Worm (Caenorhabditis elegans) whole organism, young adult: ENCODE data around the gene npp-21.
A peak's percentile ranks its signal among the peaks of the same experiment; 100 is the strongest.

Source experiments
- C06A6.2 ChIP-seq: fragments of 200-800 bp; sonication (Bioruptor generic); conservative IDR thresholded peaks from 2 replicates; pipeline ENCODE4 v1.3.6; 2022; ENCODE audit warnings: missing genetic modification characterization, missing compliant biosample characterization
- C17E4.6 ChIP-seq: fragments of 200-800 bp; sonication (Bioruptor generic); IDR thresholded peaks from 2 replicates; pipeline ENCODE4 v1.3.6; 2022; ENCODE audit warnings: missing genetic modification reagents, missing genetic modification characterization, missing compliant biosample characterization
- F22D6.2 ChIP-seq: sonication (generic microtip); optimal IDR thresholded peaks from 2 replicates; lab custom pipeline; 2016; ENCODE audit warnings: mild to moderate bottlenecking, missing genetic modification characterization, missing compliant biosample characterization
- F23B12.7 ChIP-seq: sonication (generic microtip); optimal IDR thresholded peaks from 2 replicates; lab custom pipeline; 2017; ENCODE audit warnings: missing genetic modification characterization, mild to moderate bottlenecking, missing compliant biosample characterization, antibody characterized with exemption, moderate library complexity; ENCODE audit not compliant: insufficient read depth
- F37B4.10 ChIP-seq: fragments of 200-800 bp; sonication (Bioruptor generic); IDR thresholded peaks from 2 replicates; pipeline ENCODE4 v1.3.6; 2022; ENCODE audit warnings: missing genetic modification characterization, missing compliant biosample characterization
- F39B2.1 ChIP-seq: fragments of 200-800 bp; sonication (Bioruptor generic); IDR thresholded peaks from 2 replicates; pipeline ENCODE4 v1.3.6; 2022; ENCODE audit warnings: missing genetic modification reagents, missing genetic modification characterization, missing compliant biosample characterization
- T07F8.4 ChIP-seq: sonication (generic microtip); optimal IDR thresholded peaks from 2 replicates; lab custom pipeline; 2016; ENCODE audit warnings: mild to moderate bottlenecking, missing genetic modification characterization, moderate library complexity, missing compliant biosample characterization
- T26A5.8 ChIP-seq: sonication (generic microtip); optimal IDR thresholded peaks from 2 replicates; lab custom pipeline; 2016; ENCODE audit warnings: missing genetic modification characterization, missing compliant biosample characterization
- Y53F4B.3 ChIP-seq: fragments of 200-800 bp; sonication (Bioruptor generic); IDR thresholded peaks from 2 replicates; pipeline ENCODE4 v1.3.6; 2022; ENCODE audit warnings: missing genetic modification reagents, missing genetic modification characterization, missing compliant biosample characterization
- Y53G8AR.9 ChIP-seq: fragments of 200-800 bp; sonication (Bioruptor generic); conservative IDR thresholded peaks from 2 replicates; pipeline ENCODE4 v1.3.6; 2022; ENCODE audit warnings: missing genetic modification reagents, missing genetic modification characterization, missing compliant biosample characterization
- Y79H2A.3 ChIP-seq: fragments of 200-800 bp; sonication (Bioruptor generic); conservative IDR thresholded peaks from 2 replicates; pipeline ENCODE4 v1.3.6; 2022; ENCODE audit warnings: missing genetic modification reagents, missing genetic modification characterization, missing compliant biosample characterization
- aptf-2 ChIP-seq: fragments of 200-800 bp; sonication (Bioruptor generic); conservative IDR thresholded peaks from 2 replicates; pipeline ENCODE4 v1.3.6; 2022; ENCODE audit warnings: missing genetic modification reagents, missing genetic modification characterization, missing compliant biosample characterization
- attf-3 ChIP-seq: fragments of 200-800 bp; sonication (Bioruptor generic); conservative IDR thresholded peaks from 2 replicates; pipeline ENCODE4 v1.3.6; 2022; ENCODE audit warnings: missing genetic modification reagents, missing genetic modification characterization, missing compliant biosample characterization
- cebp-1 ChIP-seq, 2 experiments: fragments of 200-800 bp in 1 of 2; sonication (Bioruptor generic) in 1 of 2; sonication (generic microtip) in 1 of 2; IDR thresholded peaks in 1 of 2; optimal IDR thresholded peaks in 1 of 2; 2 replicates each; pipeline versions ENCODE4 v1.3.6 to Lab custom; 2017 to 2022; ENCODE audit warnings: missing compliant biosample characterization in 2 of 2, missing genetic modification characterization in 2 of 2, mild to moderate bottlenecking in 1 of 2, missing genetic modification reagents in 1 of 2, moderate library complexity in 1 of 2
- ceh-91 ChIP-seq: fragments of 200-800 bp; sonication (Bioruptor generic); IDR thresholded peaks from 2 replicates; pipeline ENCODE4 v1.3.6; 2022; ENCODE audit warnings: missing genetic modification reagents, missing genetic modification characterization, missing compliant biosample characterization
- chd-7 ChIP-seq: sonication (generic microtip); optimal IDR thresholded peaks from 2 replicates; lab custom pipeline; 2016; ENCODE audit warnings: mild to moderate bottlenecking, missing genetic modification characterization, moderate library complexity, missing compliant biosample characterization
- dox-1 ChIP-seq: fragments of 200-800 bp; sonication (Bioruptor generic); IDR thresholded peaks from 2 replicates; pipeline ENCODE4 v1.3.6; 2022; ENCODE audit warnings: missing genetic modification reagents, missing genetic modification characterization, missing compliant biosample characterization
- egl-18 ChIP-seq: fragments of 200-800 bp; sonication (Bioruptor generic); IDR thresholded peaks from 2 replicates; pipeline ENCODE4 v1.3.6; 2022; ENCODE audit warnings: missing genetic modification reagents, missing genetic modification characterization, missing compliant biosample characterization
- ekl-4 ChIP-seq: fragments of 200-800 bp; sonication (Bioruptor generic); IDR thresholded peaks from 2 replicates; pipeline ENCODE4 v1.3.6; 2022; ENCODE audit warnings: missing genetic modification reagents, missing genetic modification characterization, missing compliant biosample characterization
- him-1 ChIP-seq: sonication (generic microtip); optimal IDR thresholded peaks from 2 replicates; lab custom pipeline; 2016; ENCODE audit warnings: missing genotype, missing genetic modification reagents, missing genetic modification characterization, missing compliant biosample characterization
- hmg-1.2 ChIP-seq: fragments of 200-800 bp; sonication (Bioruptor generic); IDR thresholded peaks from 2 replicates; pipeline ENCODE4 v1.3.6; 2022; ENCODE audit warnings: missing genetic modification reagents, missing genetic modification characterization, missing compliant biosample characterization
- hrde-1 ChIP-seq: sonication (generic microtip); optimal IDR thresholded peaks from 2 replicates; lab custom pipeline; 2016; ENCODE audit warnings: missing genetic modification characterization, mild to moderate bottlenecking, missing compliant biosample characterization, moderate library complexity, missing genotype, missing genetic modification reagents, borderline replicate concordance
- lag-1 ChIP-seq: fragments of 200-800 bp; sonication (Bioruptor generic); IDR thresholded peaks from 2 replicates; pipeline ENCODE4 v1.3.6; 2022; ENCODE audit warnings: missing genetic modification reagents, missing genetic modification characterization, missing compliant biosample characterization
- lin-35 ChIP-seq, 3 experiments: fragments of 150-350 bp in 2 of 3; sonication (generic microtip) in 1 of 3; optimal IDR thresholded peaks; 2 replicates each; lab custom pipeline; 2014 to 2018; ENCODE audit warnings: missing biosample characterization in 3 of 3, missing genetic modification characterization in 3 of 3, missing genetic modification reagents in 3 of 3
- lsy-27 ChIP-seq: sonication (generic microtip); optimal IDR thresholded peaks from 2 replicates; lab custom pipeline; 2017; ENCODE audit warnings: missing genetic modification characterization, mild to moderate bottlenecking, missing compliant biosample characterization, antibody characterized with exemption, missing genotype, borderline replicate concordance; ENCODE audit not compliant: insufficient read depth
- mes-4 ChIP-seq: sonication (generic microtip); optimal IDR thresholded peaks from 2 replicates; lab custom pipeline; 2016; ENCODE audit warnings: missing genotype, missing genetic modification characterization, missing compliant biosample characterization
- nfya-1 ChIP-seq: sonication (generic microtip); optimal IDR thresholded peaks from 2 replicates; lab custom pipeline; 2017; ENCODE audit warnings: antibody characterized with exemption, missing compliant biosample characterization, missing genetic modification characterization, borderline replicate concordance; ENCODE audit not compliant: insufficient read depth
- nfyb-1 ChIP-seq: fragments of 200-800 bp; sonication (Bioruptor generic); IDR thresholded peaks from 2 replicates; pipeline ENCODE4 v1.3.6; 2022; ENCODE audit warnings: missing genetic modification reagents, missing genetic modification characterization, missing compliant biosample characterization
- nhr-80 ChIP-seq: sonication (generic microtip); optimal IDR thresholded peaks from 2 replicates; lab custom pipeline; 2016; ENCODE audit warnings: missing genetic modification characterization, missing compliant biosample characterization
- pha-4 ChIP-seq: fragments of 150-350 bp; sonication (generic microtip); optimal IDR thresholded peaks from 2 replicates; lab custom pipeline; 2014; ENCODE audit warnings: missing biosample characterization, missing genetic modification reagents, missing genetic modification characterization
- sdz-38 ChIP-seq: sonication (generic microtip); optimal IDR thresholded peaks from 2 replicates; lab custom pipeline; 2016; ENCODE audit warnings: missing genotype, missing genetic modification characterization, missing compliant biosample characterization
- snpc-1.1 ChIP-seq: sonication (generic microtip); optimal IDR thresholded peaks from 2 replicates; lab custom pipeline; 2017; ENCODE audit warnings: missing genetic modification characterization, mild to moderate bottlenecking, missing compliant biosample characterization, antibody characterized with exemption, moderate library complexity, missing genotype, missing genetic modification reagents; ENCODE audit not compliant: insufficient read depth
- zfh-2 ChIP-seq: fragments of 200-800 bp; sonication (Bioruptor generic); conservative IDR thresholded peaks from 2 replicates; pipeline ENCODE4 v1.3.6; 2022; ENCODE audit warnings: missing genetic modification reagents, missing genetic modification characterization, missing compliant biosample characterization
- ztf-3 ChIP-seq: fragments of 200-800 bp; sonication (Bioruptor generic); optimal IDR thresholded peaks from 2 replicates; lab custom pipeline; 2018; ENCODE audit warnings: mild to moderate bottlenecking, missing genetic modification characterization, missing compliant biosample characterization
- ztf-6 ChIP-seq: fragments of 200-800 bp; sonication (Bioruptor generic); IDR thresholded peaks from 2 replicates; pipeline ENCODE4 v1.3.6; 2022; ENCODE audit warnings: missing genetic modification reagents, missing genetic modification characterization, missing compliant biosample characterization

Gene npp-21

DNA sequence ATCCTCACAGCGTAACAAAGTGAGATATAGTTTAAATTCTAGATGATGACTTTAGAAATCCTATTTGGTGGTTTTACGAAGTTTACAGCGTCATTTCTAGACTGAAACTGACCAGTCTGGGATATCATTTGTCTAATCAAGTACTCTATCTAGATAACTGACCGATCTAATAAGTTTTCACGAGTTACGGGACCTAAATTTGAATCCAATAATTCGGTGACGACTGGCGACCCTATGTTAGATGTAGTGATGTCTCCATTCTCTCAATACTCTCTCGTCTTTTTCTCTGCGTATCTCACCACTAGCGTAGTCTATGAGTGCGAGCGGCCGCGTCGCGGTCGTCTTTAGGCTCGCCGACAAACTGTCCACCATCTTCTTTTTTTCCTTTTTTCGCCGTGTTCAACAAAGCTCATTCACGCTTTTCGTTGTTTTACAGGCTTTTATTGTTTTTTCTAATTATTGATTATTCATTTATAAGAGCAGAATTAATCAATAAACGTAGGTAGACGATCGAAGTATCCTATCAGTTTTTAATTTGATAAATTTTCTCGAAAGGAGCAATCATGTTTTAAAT is 15.9 kb downstream of the npp-21 start (continued):
- TF ChIP-seq ekl-4 (GFP tag; lab: Robert Waterston, UW), result no peak
- TF ChIP-seq dox-1 (GFP tag; lab: Robert Waterston, UW), result peak; percentile 47
- TF ChIP-seq Y53F4B.3 (GFP tag; lab: Robert Waterston, UW), result no peak
- TF ChIP-seq ceh-91 (GFP tag; lab: Robert Waterston, UW), result no peak
- TF ChIP-seq T26A5.8 (tag; lab: Kevin White, UChicago), result no peak
- TF ChIP-seq zfh-2 (GFP tag; lab: Robert Waterston, UW), result no peak
- no peak for TF ChIP-seq nfya-1 (tag; lab: Kevin White, UChicago)
- no peak for TF ChIP-seq C17E4.6 (GFP tag; lab: Robert Waterston, UW)
- TF ChIP-seq Y79H2A.3 (GFP tag; lab: Robert Waterston, UW), result no peak
- no peak for TF ChIP-seq attf-3
- TF ChIP-seq snpc-1.1 (tag; lab: Kevin White, UChicago), result no peak
- TF ChIP-seq F37B4.10 (GFP tag; lab: Robert Waterston, UW), result no peak
- no peak for TF ChIP-seq Y53G8AR.9 (GFP tag; lab: Robert Waterston, UW)
- no peak for TF ChIP-seq chd-7 (tag; lab: Kevin White, UChicago)
- TF ChIP-seq sdz-38 (tag; lab: Kevin White, UChicago), result no peak
- no peak for TF ChIP-seq lsy-27 (tag; lab: Kevin White, UChicago)
- peak in 1 of 3 experiments; percentile 14 for TF ChIP-seq lin-35 (GFP tag; optimal IDR thresholded peaks at IDR 0.05; lab: Kevin White, UChicago)
- no peak for TF ChIP-seq cebp-1 (GFP tag; IDR thresholded peaks at IDR 0.05; lab: Robert Waterston, UW)
- peak; percentile 2 for TF ChIP-seq cebp-1 (tag; optimal IDR thresholded peaks at IDR 0.05; lab: Kevin White, UChicago)
- TF ChIP-seq nhr-80 (tag; lab: Kevin White, UChicago), result no peak
- no peak for TF ChIP-seq lag-1 (GFP tag; lab: Robert Waterston, UW)
- no peak for TF ChIP-seq ztf-3
- no peak for TF ChIP-seq ztf-6
- TF ChIP-seq hmg-1.2, result peak; percentile 94
- no peak for TF ChIP-seq F23B12.7
- no peak for TF ChIP-seq mes-4
- no peak for TF ChIP-seq nfyb-1 (GFP tag; lab: Robert Waterston, UW)
- TF ChIP-seq T07F8.4 (tag; lab: Kevin White, UChicago), result no peak
- TF ChIP-seq pha-4 (tag; lab: Kevin White, UChicago), result no peak
- TF ChIP-seq aptf-2 (GFP tag; lab: Robert Waterston, UW), result no peak
- TF ChIP-seq hrde-1, result no peak
- TF ChIP-seq F39B2.1 (GFP tag; lab: Robert Waterston, UW), result no peak
- TF ChIP-seq C06A6.2, result no peak
- TF ChIP-seq, all 124 proteins: peak for 8

DNA sequence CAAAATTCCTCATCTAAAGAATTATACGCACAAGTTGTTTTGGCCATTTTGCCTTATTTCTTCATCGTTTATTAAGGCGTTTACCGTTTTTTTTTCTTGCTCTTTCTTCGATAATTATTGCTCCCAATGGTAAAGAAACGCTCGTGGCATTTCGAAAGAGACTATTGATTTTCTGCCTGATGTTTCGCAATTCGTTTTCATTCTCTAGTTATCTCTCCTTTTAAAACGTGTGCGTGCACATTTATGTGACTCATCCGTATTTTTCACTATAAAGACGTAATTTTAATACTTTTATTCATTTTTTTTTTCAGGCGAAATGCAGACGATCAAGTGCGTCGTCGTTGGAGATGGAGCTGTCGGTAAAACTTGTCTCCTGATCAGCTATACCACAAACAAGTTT is 16.7 kb downstream of the npp-21 start, which contains the start of gene cdc-42:
cdc-42 (plus strand) TSS at position 312 of the 400 bp plus-strand sequence.
- TF ChIP-seq cebp-1 (GFP tag; IDR thresholded peaks at IDR 0.05; lab: Robert Waterston, UW) (peak; percentile 72), cebp-1 (tag; optimal IDR thresholded peaks at IDR 0.05; lab: Kevin White, UChicago) (peak; percentile 94), F22D6.2 (tag; lab: Kevin White, UChicago) (no peak)

DNA sequence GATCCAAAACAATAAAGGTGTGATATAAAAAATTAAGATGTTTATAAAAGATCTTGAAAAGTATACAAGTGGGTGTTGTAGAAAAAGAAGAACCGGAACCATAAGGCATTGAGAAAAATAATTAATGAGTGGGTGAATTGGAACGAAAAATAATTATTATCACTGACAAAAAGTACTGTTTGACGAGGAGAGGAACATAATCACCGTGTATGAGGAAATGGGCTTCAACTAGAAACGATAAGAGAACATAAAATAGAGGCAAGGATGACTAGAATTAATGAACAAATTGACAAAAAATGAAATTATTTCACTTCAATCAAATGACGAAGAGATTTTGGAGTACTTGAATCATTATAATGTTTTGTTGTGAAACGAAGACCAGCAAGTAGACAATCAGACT is 18.8 kb downstream of the npp-21 start:
- peak; percentile 2 for TF ChIP-seq him-1 (tag; lab: Kevin White, UChicago)
- no peak for TF ChIP-seq egl-18
- TF ChIP-seq nhr-80 (tag; lab: Kevin White, UChicago), result peak; percentile 52
